Worm (Caenorhabditis elegans): ENCODE data around the gene msp-74.

msp-74 gene

ce11 chrII:5112082-5112481 lies 3.1 kb downstream of the msp-74 start, which contains the start of gene F09C12.8:
Gene F09C12.8 (plus strand): TSS chrII:5112382.
- TF ChIP-seq nhr-12 (tag; optimal IDR thresholded peaks at IDR 0.05) (no peak), unc-55 (GFP tag; optimal IDR thresholded peaks at IDR 0.05) (no peak), sma-9 (GFP tag; optimal IDR thresholded peaks at IDR 0.05) (no peak), sma-9 (tag; optimal IDR thresholded peaks at IDR 0.05) (no peak), peb-1 (tag; optimal IDR thresholded peaks at IDR 0.05) (no peak), lsy-2 (tag; optimal IDR thresholded peaks at IDR 0.05) (no peak), elt-1 (tag; optimal IDR thresholded peaks at IDR 0.05) (no peak), sem-4 (tag; optimal IDR thresholded peaks at IDR 0.05) (no peak), ztf-1 (GFP tag; conservative IDR thresholded peaks at IDR 0.05) (no peak), snpc-4 (tag; optimal IDR thresholded peaks at IDR 0.05) (no peak)

- TF ChIP-seq fos-1 (tag; optimal IDR thresholded peaks at IDR 0.05) = peak; percentile 14
- TF ChIP-seq ama-1 (optimal IDR thresholded peaks at IDR 0.05) = no peak
Measured at ce11 chrII:5109693-5110092, 5.4 kb downstream of the msp-74 start, which contains the start of gene F09C12.2. Gene F09C12.2 (plus strand): TSS chrII:5110012.

DNA sequence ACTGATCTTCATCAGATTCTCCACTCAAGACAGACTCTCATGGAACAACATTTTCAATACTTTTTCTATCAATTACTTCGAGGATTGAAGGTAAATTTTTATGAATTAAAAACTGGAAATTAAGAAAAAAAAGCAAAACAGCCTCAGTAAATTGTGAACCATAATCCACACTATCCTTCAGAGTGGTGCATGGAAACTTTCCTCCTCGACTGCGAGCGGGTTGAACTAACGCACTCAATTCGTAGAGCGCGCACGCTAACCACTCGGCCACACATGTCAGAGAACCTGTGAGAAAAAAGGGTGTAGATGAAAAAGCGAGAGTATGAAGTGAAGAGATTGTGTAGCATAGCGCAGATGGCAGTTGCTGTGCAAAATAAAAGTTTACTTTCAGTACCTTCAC lies 10.1 kb downstream of the msp-74 start:
- TF ChIP-seq nhr-11 (tag; optimal IDR thresholded peaks at IDR 0.05) (no peak), ama-1 (optimal IDR thresholded peaks at IDR 0.05) (no peak), crh-2 (tag; optimal IDR thresholded peaks at IDR 0.05) (peak; percentile 70), nhr-25 (tag; optimal IDR thresholded peaks at IDR 0.05) (no peak), nhr-129 (tag; optimal IDR thresholded peaks at IDR 0.05) (peak; percentile 94), egl-27 (tag; optimal IDR thresholded peaks at IDR 0.05) (peak; percentile 53), nhr-21 (tag; optimal IDR thresholded peaks at IDR 0.05) (peak; percentile 85), fos-1 (tag; optimal IDR thresholded peaks at IDR 0.05) (peak; percentile 79), C34F6.9 (tag; optimal IDR thresholded peaks at IDR 0.05) (peak; percentile 52), F13H6.1 (tag; optimal IDR thresholded peaks at IDR 0.05) (peak; percentile 52), nhr-237 (tag; optimal IDR thresholded peaks at IDR 0.05) (no peak), blmp-1 (tag; optimal IDR thresholded peaks at IDR 0.05; ENCODE audit: insufficient read depth) (peak; percentile 35), dmd-4 (tag; optimal IDR thresholded peaks at IDR 0.05) (no peak), nhr-12 (tag; optimal IDR thresholded peaks at IDR 0.05) (no peak), lin-39 (tag; optimal IDR thresholded peaks at IDR 0.05) (no peak), unc-55 (GFP tag; optimal IDR thresholded peaks at IDR 0.05) (peak; percentile 79), sem-4 (tag; optimal IDR thresholded peaks at IDR 0.05) (peak; percentile 1), elt-3 (tag; optimal IDR thresholded peaks at IDR 0.05) (no peak), Y55F3AM.14 (GFP tag; optimal IDR thresholded peaks at IDR 0.05) (peak; percentile 61), ztf-4 (tag; optimal IDR thresholded peaks at IDR 0.05) (peak; percentile 36), mdl-1 (tag; optimal IDR thresholded peaks at IDR 0.05) (peak in 1 of 2 experiments; percentile 4), gmeb-1 (tag; optimal IDR thresholded peaks at IDR 0.05) (peak; percentile 67), lin-11 (tag; optimal IDR thresholded peaks at IDR 0.05) (peak; percentile 33), sma-3 (GFP tag; optimal IDR thresholded peaks at IDR 0.05) (peak; percentile 57), lin-13 (GFP tag; optimal IDR thresholded peaks at IDR 0.05) (peak; percentile 63), zag-1 (tag; optimal IDR thresholded peaks at IDR 0.05) (peak; percentile 43), mab-5 (tag; optimal IDR thresholded peaks at IDR 0.05) (peak; percentile 23), sma-9 (GFP tag; optimal IDR thresholded peaks at IDR 0.05) (peak; percentile 82), sma-9 (tag; optimal IDR thresholded peaks at IDR 0.05) (no peak), unc-39 (tag; optimal IDR thresholded peaks at IDR 0.05) (no peak), mbf-1 (tag; optimal IDR thresholded peaks at IDR 0.05) (no peak), lsy-2 (tag; optimal IDR thresholded peaks at IDR 0.05) (peak in 1 of 2 experiments; percentile 49)

DNA sequence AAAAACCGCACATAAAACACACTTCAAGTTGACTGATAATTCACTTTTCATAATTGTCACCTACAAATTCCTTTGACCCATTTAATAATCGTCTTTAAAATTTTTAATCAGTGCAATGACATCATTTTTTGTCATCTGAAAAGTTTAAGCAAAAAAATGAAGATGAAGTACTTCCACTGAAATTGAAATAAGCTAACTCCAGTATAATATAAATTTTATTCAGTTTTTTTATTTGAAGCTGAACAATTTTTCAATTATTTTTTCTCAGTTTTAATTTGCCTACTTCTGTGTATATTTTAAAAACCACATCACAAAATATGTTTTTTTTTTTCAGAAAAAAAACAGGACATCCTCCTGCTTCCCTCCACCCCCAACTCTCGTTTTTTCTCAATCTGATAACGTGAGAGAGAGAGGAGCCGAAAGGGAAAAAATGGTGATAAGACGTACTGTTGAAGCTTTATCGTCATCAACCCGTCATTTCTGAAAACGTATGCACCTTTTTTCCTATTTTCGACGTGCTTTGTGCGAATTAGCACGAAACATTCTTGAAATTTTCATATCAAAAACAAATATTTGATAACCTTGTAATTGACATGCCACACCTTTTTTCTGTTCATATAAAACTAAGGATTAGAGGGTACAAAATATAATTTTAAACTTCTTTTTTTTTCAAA lies 11.2 kb downstream of the msp-74 start, which contains the start of the genes C04G6.11 and mpk-2:
Gene C04G6.11, minus strand, starts transcription at position 51 of the 674 bp plus-strand sequence.
Gene mpk-2, plus strand, starts transcription at position 335 of the 674 bp plus-strand sequence.
- TF ChIP-seq fos-1 (tag; optimal IDR thresholded peaks at IDR 0.05) (peak; percentile 73), crh-2 (tag; optimal IDR thresholded peaks at IDR 0.05) (peak; percentile 24), sma-9 (GFP tag; optimal IDR thresholded peaks at IDR 0.05) (peak; percentile 59), sma-9 (tag; optimal IDR thresholded peaks at IDR 0.05) (no peak), gmeb-1 (tag; optimal IDR thresholded peaks at IDR 0.05) (peak; percentile 25), F13H6.1 (tag; optimal IDR thresholded peaks at IDR 0.05) (peak; percentile 33), ceh-82 (tag; optimal IDR thresholded peaks at IDR 0.05) (no peak), elt-1 (tag; optimal IDR thresholded peaks at IDR 0.05) (no peak)
